Fruit fly (Drosophila melanogaster): ENCODE measurements around the gene Ythdc1.

dm6 chr3L:3411699-3412098, 37.7 kb upstream of the Ythdc1 start:
- TF ChIP-seq psq (optimal IDR thresholded peaks at IDR 0.05), result no peak
- no peak for TF ChIP-seq h (optimal IDR thresholded peaks at IDR 0.05)
- no peak for TF ChIP-seq Myc (optimal IDR thresholded peaks at IDR 0.05)
- no peak for TF ChIP-seq Sin3A (optimal IDR thresholded peaks at IDR 0.05)
- no peak for TF ChIP-seq ttk (optimal IDR thresholded peaks at IDR 0.05)
- TF ChIP-seq insv (optimal IDR thresholded peaks at IDR 0.05), result no peak

Data from Kc167 (cell line).